Fruit fly (Drosophila melanogaster) whole organism, embryonic: Measurements from ENCODE around the gene CG44405.
A peak's percentile ranks its signal among the peaks of the same experiment; 100 is the strongest.

Experiments used
- Antp ChIP-seq: fragments of 200-800 bp; sonication (Bioruptor generic); optimal IDR thresholded peaks from 3 replicates; lab custom pipeline; 2016; ENCODE audit warnings: missing biosample characterization, missing genetic modification characterization
- CG1024 ChIP-seq: fragments of 200-800 bp; sonication (Bioruptor generic); IDR thresholded peaks from 2 replicates; pipeline ENCODE4 v1.3.6; 2022; ENCODE audit warnings: missing biosample characterization, missing genetic modification characterization
- CG10321 ChIP-seq: fragments of 200-800 bp; sonication (Bioruptor generic); IDR thresholded peaks from 2 replicates; pipeline ENCODE4 v1.3.6; 2022; ENCODE audit warnings: missing biosample characterization, missing genetic modification characterization
- CG12299 ChIP-seq: fragments of 200-800 bp; sonication (Bioruptor generic); optimal IDR thresholded peaks from 2 replicates; lab custom pipeline; 2018; ENCODE audit warnings: missing biosample characterization, mild to moderate bottlenecking, missing genetic modification characterization
- CG12659 ChIP-seq: fragments of 200-800 bp; sonication (Bioruptor generic); optimal IDR thresholded peaks from 3 replicates; lab custom pipeline; 2017; ENCODE audit warnings: mild to moderate bottlenecking, missing biosample characterization, missing genetic modification reagents, missing genetic modification characterization
- CG15514 ChIP-seq: fragments of 200-800 bp; sonication (Bioruptor generic); optimal IDR thresholded peaks from 3 replicates; lab custom pipeline; 2017; ENCODE audit warnings: missing biosample characterization, missing genetic modification characterization, mild to moderate bottlenecking, moderate library complexity, missing genetic modification reagents
- CG17829 ChIP-seq: fragments of 200-800 bp; optimal IDR thresholded peaks from 2 replicates; lab custom pipeline; 2019; ENCODE audit warnings: missing biosample characterization, mild to moderate bottlenecking, missing genetic modification characterization, moderate library complexity
- CG1832 ChIP-seq: fragments of 200-800 bp; sonication (Bioruptor generic); optimal IDR thresholded peaks from 2 replicates; lab custom pipeline; 2017; ENCODE audit warnings: missing biosample characterization, mild to moderate bottlenecking, missing genetic modification characterization, inconsistent platforms
- CG2116 ChIP-seq: fragments of 200-800 bp; sonication (Bioruptor generic); optimal IDR thresholded peaks from 3 replicates; lab custom pipeline; 2018; ENCODE audit warnings: missing biosample characterization, mild to moderate bottlenecking, missing genetic modification characterization
- CG4617 ChIP-seq: fragments of 200-800 bp; sonication (Bioruptor generic); optimal IDR thresholded peaks from 3 replicates; lab custom pipeline; 2016; ENCODE audit warnings: missing biosample characterization, missing genetic modification characterization, borderline replicate concordance
- CG4707 ChIP-seq: fragments of 200-800 bp; sonication (Bioruptor generic); optimal IDR thresholded peaks from 2 replicates; lab custom pipeline; 2018; ENCODE audit warnings: missing biosample characterization, mild to moderate bottlenecking, missing genetic modification characterization, moderate library complexity
- CG5180 ChIP-seq: fragments of 200-800 bp; sonication (Bioruptor generic); optimal IDR thresholded peaks from 3 replicates; lab custom pipeline; 2017; ENCODE audit warnings: missing biosample characterization, missing genetic modification characterization, mild to moderate bottlenecking, moderate library complexity, missing genetic modification reagents
- CG6254 ChIP-seq: fragments of 200-800 bp; sonication (Bioruptor generic); optimal IDR thresholded peaks from 3 replicates; lab custom pipeline; 2017; ENCODE audit warnings: mild to moderate bottlenecking, missing biosample characterization, missing genetic modification reagents, missing genetic modification characterization
- CG7839 ChIP-seq: fragments of 200-800 bp; sonication (Bioruptor generic); optimal IDR thresholded peaks from 3 replicates; lab custom pipeline; 2018; ENCODE audit warnings: missing biosample characterization, mild to moderate bottlenecking, missing genetic modification characterization, moderate library complexity
- CG7963 ChIP-seq: fragments of 200-800 bp; sonication (Bioruptor generic); IDR thresholded peaks from 3 replicates; pipeline ENCODE4 v1.3.6; 2022; ENCODE audit warnings: missing biosample characterization, missing genetic modification characterization; ENCODE audit not compliant: partially characterized antibody
- CG8478 ChIP-seq: fragments of >200 bp; optimal IDR thresholded peaks from 2 replicates; lab custom pipeline; 2018
- Deaf1 ChIP-seq: fragments of 200-800 bp; optimal IDR thresholded peaks from 3 replicates; lab custom pipeline; 2019; ENCODE audit warnings: missing biosample characterization, mild to moderate bottlenecking, missing genetic modification characterization, moderate library complexity
- Dll ChIP-seq: fragments of 200-800 bp; sonication (Bioruptor generic); IDR thresholded peaks from 4 replicates; pipeline ENCODE4 v1.3.6; 2022; ENCODE audit warnings: missing biosample characterization, missing genetic modification characterization; ENCODE audit not compliant: partially characterized antibody
- E2f2 ChIP-seq: fragments of 200-800 bp; sonication (Bioruptor generic); IDR thresholded peaks from 2 replicates; pipeline ENCODE4 v1.3.6; 2022; ENCODE audit warnings: missing biosample characterization, missing genetic modification characterization
- Elba2 ChIP-seq: fragments of 200-800 bp; sonication (Bioruptor generic); optimal IDR thresholded peaks from 3 replicates; lab custom pipeline; 2016; ENCODE audit warnings: missing biosample characterization, missing genetic modification characterization
- Hr3 ChIP-seq: fragments of 200-800 bp; sonication (Bioruptor generic); optimal IDR thresholded peaks from 3 replicates; lab custom pipeline; 2016; ENCODE audit warnings: missing biosample characterization, missing genetic modification characterization
- MTF-1 ChIP-seq: fragments of 200-800 bp; sonication (Bioruptor generic); optimal IDR thresholded peaks from 2 replicates; lab custom pipeline; 2018; ENCODE audit warnings: missing biosample characterization, mild to moderate bottlenecking, missing genetic modification characterization, borderline replicate concordance
- Med ChIP-seq: fragments of 200-800 bp; sonication (Bioruptor generic); peaks from one replicate; lab custom pipeline; 2016; ENCODE audit warnings: missing biosample characterization, missing genetic modification characterization, mild to moderate bottlenecking, inconsistent platforms, moderate library complexity
- Nf-YA ChIP-seq: fragments of 200-800 bp; sonication (Bioruptor generic); IDR thresholded peaks from 2 replicates; pipeline ENCODE4 v1.3.6; 2022; ENCODE audit warnings: missing biosample characterization, missing genetic modification characterization
- NfI ChIP-seq: fragments of 200-800 bp; sonication (Bioruptor generic); optimal IDR thresholded peaks from 3 replicates; lab custom pipeline; 2018; ENCODE audit warnings: missing biosample characterization, mild to moderate bottlenecking, missing genetic modification characterization, moderate library complexity
- Scr ChIP-seq: fragments of 200-800 bp; sonication (Bioruptor generic); IDR thresholded peaks from 2 replicates; pipeline ENCODE4 v1.3.6; 2022; ENCODE audit warnings: missing biosample characterization, missing genetic modification characterization; ENCODE audit not compliant: partially characterized antibody
- Six4 ChIP-seq: fragments of 200-800 bp; sonication (Bioruptor generic); optimal IDR thresholded peaks from 2 replicates; lab custom pipeline; 2016; ENCODE audit warnings: missing biosample characterization, missing genetic modification characterization
- Stat92E ChIP-seq, 3 experiments: fragments of >200 bp in 2 of 3; fragments of 200-800 bp in 1 of 3; sonication (Bioruptor generic) in 1 of 3; optimal IDR thresholded peaks; 2 replicates each; lab custom pipeline; 2017 to 2019; ENCODE audit warnings: missing biosample characterization in 3 of 3, missing genetic modification characterization in 3 of 3, mild to moderate bottlenecking in 1 of 3, moderate library complexity in 1 of 3
- Tbp ChIP-seq: fragments of >200 bp; optimal IDR thresholded peaks from 2 replicates; lab custom pipeline; 2018; ENCODE audit warnings: missing biosample characterization, missing genetic modification characterization
- Xbp1 ChIP-seq: fragments of 200-800 bp; sonication (Bioruptor generic); optimal IDR thresholded peaks from 3 replicates; lab custom pipeline; 2016; ENCODE audit warnings: missing biosample characterization, mild to moderate bottlenecking, missing genetic modification characterization
- YL-1 ChIP-seq: fragments of 200-800 bp; sonication (Bioruptor generic); optimal IDR thresholded peaks from 3 replicates; lab custom pipeline; 2017; ENCODE audit warnings: missing biosample characterization, mild to moderate bottlenecking, missing genetic modification characterization
- ara ChIP-seq: fragments of 200-800 bp; sonication (Bioruptor generic); IDR thresholded peaks from 2 replicates; pipeline ENCODE4 v1.3.6; 2022; ENCODE audit warnings: missing biosample characterization, missing genetic modification characterization
- br ChIP-seq: fragments of >200 bp; optimal IDR thresholded peaks from 2 replicates; lab custom pipeline; 2017
- chif ChIP-seq, 2 experiments: fragments of 200-800 bp; sonication (Bioruptor generic); optimal IDR thresholded peaks; 3 replicates each; lab custom pipeline; 2016; ENCODE audit warnings: missing biosample characterization in 2 of 2, missing genetic modification characterization in 2 of 2
- da ChIP-seq: fragments of 200-800 bp; sonication (Bioruptor generic); optimal IDR thresholded peaks from 2 replicates; lab custom pipeline; 2016; ENCODE audit warnings: missing biosample characterization, missing genetic modification characterization
- ems ChIP-seq: fragments of 200-800 bp; sonication (Bioruptor generic); optimal IDR thresholded peaks from 3 replicates; lab custom pipeline; 2016; ENCODE audit warnings: missing biosample characterization, missing genetic modification characterization
- esg ChIP-seq: fragments of 200-800 bp; sonication (Bioruptor generic); conservative IDR thresholded peaks from 2 replicates; pipeline ENCODE4 v1.3.6; 2022; ENCODE audit warnings: missing biosample characterization, missing genetic modification characterization
- eve ChIP-seq, 2 experiments: fragments of >200 bp; optimal IDR thresholded peaks; 2 replicates each; lab custom pipeline; 2017; ENCODE audit warnings: missing biosample characterization in 2 of 2, missing genetic modification characterization in 2 of 2
- gro ChIP-seq: fragments of 200-800 bp; sonication (Bioruptor generic); optimal IDR thresholded peaks from 2 replicates; lab custom pipeline; 2016; ENCODE audit warnings: missing biosample characterization, missing genetic modification characterization
- inv ChIP-seq: fragments of 200-800 bp; sonication (Bioruptor generic); IDR thresholded peaks from 2 replicates; pipeline ENCODE4 v1.3.6; 2022; ENCODE audit warnings: missing biosample characterization, missing genetic modification characterization; ENCODE audit not compliant: partially characterized antibody
- kay ChIP-seq: fragments of 200-800 bp; sonication (Bioruptor generic); optimal IDR thresholded peaks from 2 replicates; lab custom pipeline; 2016; ENCODE audit warnings: missing biosample characterization, missing genetic modification characterization
- pros ChIP-seq: fragments of 200-800 bp; sonication (Bioruptor generic); optimal IDR thresholded peaks from 3 replicates; lab custom pipeline; 2019; ENCODE audit warnings: missing biosample characterization, mild to moderate bottlenecking, missing genetic modification characterization, moderate library complexity
- stwl ChIP-seq: fragments of 200-800 bp; sonication (Bioruptor generic); optimal IDR thresholded peaks from 3 replicates; lab custom pipeline; 2018; ENCODE audit warnings: missing biosample characterization, mild to moderate bottlenecking, missing genetic modification characterization, moderate library complexity
- tap ChIP-seq: fragments of 200-800 bp; optimal IDR thresholded peaks from 3 replicates; lab custom pipeline; 2019; ENCODE audit warnings: missing biosample characterization, mild to moderate bottlenecking, missing genetic modification characterization, moderate library complexity
- tll ChIP-seq, 2 experiments: fragments of 200-800 bp in 1 of 2; fragments of >200 bp in 1 of 2; sonication (Bioruptor generic) in 1 of 2; optimal IDR thresholded peaks; 2 replicates each; lab custom pipeline; 2017 to 2019; ENCODE audit warnings: missing biosample characterization in 2 of 2, missing genetic modification characterization in 2 of 2, mild to moderate bottlenecking in 1 of 2, moderate library complexity in 1 of 2
- tna ChIP-seq: fragments of 200-800 bp; sonication (Bioruptor generic); IDR thresholded peaks from 2 replicates; pipeline ENCODE4 v1.3.6; 2022; ENCODE audit warnings: missing biosample characterization, missing genetic modification characterization; ENCODE audit not compliant: partially characterized antibody
- trem ChIP-seq: fragments of 200-800 bp; optimal IDR thresholded peaks from 3 replicates; lab custom pipeline; 2019; ENCODE audit warnings: missing biosample characterization, mild to moderate bottlenecking, missing genetic modification characterization, moderate library complexity
- twi ChIP-seq: fragments of 200-800 bp; optimal IDR thresholded peaks from 2 replicates; lab custom pipeline; 2019; ENCODE audit warnings: missing biosample characterization, mild to moderate bottlenecking, missing genetic modification characterization, moderate library complexity

Gene CG44405

DNA sequence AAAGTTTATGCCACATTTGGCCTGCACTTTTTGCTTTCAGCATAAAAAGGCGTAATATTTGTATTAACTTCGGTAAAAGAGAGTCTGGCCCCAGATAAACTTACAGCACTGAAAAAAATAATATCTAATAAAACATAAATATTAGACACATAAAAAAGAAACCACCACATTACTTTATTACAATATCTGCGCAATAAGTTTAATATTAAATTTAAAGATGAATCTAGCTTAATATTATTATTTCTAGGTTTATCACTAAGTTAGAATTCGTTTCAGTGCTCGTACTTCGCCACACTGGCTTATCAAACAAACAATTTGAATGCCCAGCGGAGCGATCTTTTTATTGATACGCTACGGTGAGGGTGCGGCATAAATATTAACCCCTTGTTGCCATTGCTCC lies 15.7 kb upstream of the CG44405 start (continued):
- TF ChIP-seq CG7839 (tag; lab: Kevin White, UChicago) (peak; percentile 38), twi (tag; lab: Kevin White, UChicago) (peak; percentile 13), tll (GFP tag; optimal IDR thresholded peaks at IDR 0.05; lab: Kevin White, UChicago) (no peak), Six4 (GFP tag; lab: Kevin White, UChicago) (no peak), Tbp (no peak), kay (no peak), Hr3 (GFP tag; lab: Kevin White, UChicago) (no peak), CG5180 (GFP tag; lab: Kevin White, UChicago) (no peak), chif (GFP tag; optimal IDR thresholded peaks at IDR 0.05; lab: Kevin White, UChicago) (no peak), esg (GFP tag; lab: Robert Waterston, UW) (peak; percentile 31), ara (GFP tag; lab: Robert Waterston, UW) (peak; percentile 43; the same call in 1 of the 2 replicates), pros (GFP tag; lab: Kevin White, UChicago) (no peak), CG6254 (peak; percentile 30)

DNA sequence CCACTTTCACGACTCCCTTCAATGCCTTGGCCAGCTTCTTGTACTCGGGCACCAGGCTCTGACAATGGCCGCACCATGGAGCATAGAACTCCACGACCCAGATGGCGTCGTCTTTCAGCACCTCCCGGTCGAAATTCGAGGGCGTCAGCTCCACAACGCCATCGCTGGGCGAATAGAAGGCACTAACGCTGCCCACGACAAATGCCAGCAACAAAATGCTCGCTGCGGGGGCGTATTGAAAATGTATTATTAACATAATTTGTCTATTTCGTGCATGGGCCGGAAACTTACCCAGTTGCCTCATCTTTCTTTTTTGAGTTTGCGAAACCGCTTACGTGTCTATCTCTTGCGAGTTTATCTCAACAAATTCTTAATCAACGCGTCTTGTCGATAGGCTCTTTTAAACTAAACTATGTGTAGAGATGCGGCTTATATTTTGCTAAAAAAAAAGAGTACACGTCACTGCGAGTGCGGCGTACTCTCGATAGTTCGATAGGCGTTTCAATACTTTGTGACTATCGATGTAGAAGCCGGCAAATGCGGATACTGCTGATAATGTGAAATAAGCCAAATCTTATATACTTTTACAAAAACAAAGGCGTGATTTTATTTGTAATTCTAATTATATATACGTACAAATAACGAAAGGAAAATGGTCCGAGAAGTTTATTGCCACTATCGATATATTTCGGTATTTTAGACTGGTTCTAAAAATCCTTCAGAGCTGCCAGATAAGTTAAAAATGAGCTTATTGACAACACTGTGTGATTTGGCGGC lies 14.3 kb upstream of the CG44405 start, which contains the start of gene CaBP1:
Gene CaBP1 (minus strand): TSS at position 487 of the 777 bp plus-strand sequence.
- TF ChIP-seq CG10321 (no peak), Antp (GFP tag; lab: Kevin White, UChicago) (no peak), da (GFP tag; lab: Kevin White, UChicago) (no peak), eve (GFP tag; optimal IDR thresholded peaks at IDR 0.05; lab: Kevin White, UChicago) (peak in 1 of 2 experiments; percentile 70), Med (peak; percentile 71), Stat92E (GFP tag; optimal IDR thresholded peaks at IDR 0.05; lab: Kevin White, UChicago) (peak in 1 of 3 experiments; percentile 58), tap (tag; lab: Kevin White, UChicago) (no peak), CG1832 (GFP tag; lab: Kevin White, UChicago) (no peak), CG17829 (tag; lab: Kevin White, UChicago) (peak; percentile 31), inv (GFP tag; lab: Robert Waterston, UW) (peak; percentile 89), Scr (peak; percentile 98), Dll (GFP tag; lab: Robert Waterston, UW) (peak; percentile 99), stwl (tag; lab: Kevin White, UChicago) (peak; percentile 75), tna (GFP tag; lab: Robert Waterston, UW) (peak; percentile 87), E2f2 (peak; percentile 93), CG12659 (GFP tag; lab: Kevin White, UChicago) (peak; percentile 50), Nf-YA (GFP tag; lab: Robert Waterston, UW) (no peak), CG12299 (peak; percentile 8), CG1024 (GFP tag; lab: Robert Waterston, UW) (no peak), CG7963 (GFP tag; lab: Robert Waterston, UW) (peak; percentile 84), gro (no peak), CG8478 (lab: Kevin White, UChicago) (no peak), CG4617 (GFP tag; lab: Kevin White, UChicago) (peak; percentile 5), Elba2 (no peak), Xbp1 (GFP tag; lab: Kevin White, UChicago) (peak; percentile 97), ems (GFP tag; lab: Kevin White, UChicago) (no peak), trem (tag; lab: Kevin White, UChicago) (peak; percentile 64), CG2116 (GFP tag; lab: Kevin White, UChicago) (peak; percentile 80), YL-1 (peak; percentile 67), CG15514 (peak; percentile 37), NfI (GFP tag; lab: Kevin White, UChicago) (no peak), br (lab: Kevin White, UChicago) (no peak), MTF-1 (GFP tag; lab: Kevin White, UChicago) (no peak), CG4707 (GFP tag; lab: Kevin White, UChicago) (no peak), Deaf1 (tag; lab: Kevin White, UChicago) (no peak)
